Worm (Caenorhabditis elegans): Measurements from ENCODE around the gene fbxa-82.
A peak's percentile ranks its signal among the peaks of the same experiment; 100 is the strongest.

fbxa-82 gene

DNA sequence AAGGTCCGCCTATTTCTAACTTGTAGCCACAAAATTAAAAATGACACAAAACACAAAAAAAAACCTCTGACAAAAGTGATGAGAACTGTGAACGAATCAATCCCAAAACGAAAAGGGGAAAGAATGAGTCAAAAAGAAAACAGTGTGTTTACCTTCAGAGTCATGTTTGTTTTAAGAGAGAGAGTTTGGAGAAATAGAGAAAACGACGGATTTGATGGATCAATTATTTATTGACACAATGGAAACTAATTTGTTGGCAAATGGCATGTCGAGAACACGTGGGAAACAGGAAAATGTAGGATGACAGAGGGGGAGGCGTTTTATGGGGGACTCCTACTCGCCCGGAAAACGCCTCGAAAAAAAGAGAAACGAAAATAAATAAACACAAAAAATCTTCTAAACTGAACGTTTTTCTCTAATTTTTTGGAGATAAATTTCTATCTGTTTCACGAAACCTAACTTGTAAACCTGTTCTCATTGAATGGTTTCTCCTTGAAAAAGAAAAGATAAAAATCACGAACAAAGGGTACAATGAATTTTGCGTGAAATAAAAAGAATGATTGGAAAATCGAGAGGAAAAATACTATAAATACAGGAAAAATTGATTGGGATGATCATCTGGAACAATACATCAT, 35.4 kb downstream of the fbxa-82 start (continued):
- TF ChIP-seq mef-2 (tag; optimal IDR thresholded peaks at IDR 0.05) (no peak), mab-9 (GFP tag; IDR thresholded peaks at IDR 0.05) (no peak), unc-86 (tag; optimal IDR thresholded peaks at IDR 0.05) (no peak), pax-3 (tag; optimal IDR thresholded peaks at IDR 0.05) (no peak), grh-1 (GFP tag; IDR thresholded peaks at IDR 0.05) (0 out of 2 replicates have a peak, but pooled peaks have one; percentile 26), xbp-1 (tag; optimal IDR thresholded peaks at IDR 0.05) (no peak), lin-14 (GFP tag; optimal IDR thresholded peaks at IDR 0.05) (peak; percentile 60), nhr-71 (tag; optimal IDR thresholded peaks at IDR 0.05) (peak; percentile 2), hpl-2 (GFP tag; optimal IDR thresholded peaks at IDR 0.05) (no peak), skn-1 (tag; optimal IDR thresholded peaks at IDR 0.05) (no peak), nhr-77 (tag; optimal IDR thresholded peaks at IDR 0.05) (no peak), fkh-8 (tag; optimal IDR thresholded peaks at IDR 0.05) (no peak), irx-1 (tag; optimal IDR thresholded peaks at IDR 0.05) (no peak), nhr-85 (tag) (peak; percentile 86)

DNA sequence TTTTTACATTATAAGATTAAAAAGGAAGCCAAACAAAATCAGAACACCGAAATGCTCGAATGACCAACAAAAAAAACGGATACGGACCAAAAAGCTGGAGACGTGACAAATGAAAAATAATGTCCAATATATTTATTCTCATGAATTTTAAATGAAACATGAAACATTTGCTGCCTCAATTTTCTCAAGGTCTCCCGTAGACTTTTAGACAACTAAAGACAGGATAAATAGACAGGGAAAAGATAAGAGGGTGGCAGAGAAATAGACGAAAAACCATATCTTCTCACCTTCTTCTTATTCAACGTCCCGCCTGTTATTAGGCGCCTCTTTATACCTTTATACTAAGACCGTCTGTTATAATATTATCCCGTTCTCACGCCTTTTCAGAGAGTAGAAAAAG, 36.5 kb downstream of the fbxa-82 start:
- TF ChIP-seq rnt-1 (tag; optimal IDR thresholded peaks at IDR 0.05) (peak; percentile 11), nhr-11 (tag; optimal IDR thresholded peaks at IDR 0.05) (no peak), hlh-17 (GFP tag; optimal IDR thresholded peaks at IDR 0.05; ENCODE audit: borderline replicate concordance) (no peak), grh-1 (GFP tag; IDR thresholded peaks at IDR 0.05) (no peak), ztf-11 (tag; optimal IDR thresholded peaks at IDR 0.05) (no peak), fkh-8 (tag; optimal IDR thresholded peaks at IDR 0.05) (no peak), lin-35 (GFP tag; optimal IDR thresholded peaks at IDR 0.05) (peak in 1 of 2 experiments; percentile 1), hpl-2 (GFP tag; optimal IDR thresholded peaks at IDR 0.05) (no peak), fos-1 (tag; optimal IDR thresholded peaks at IDR 0.05) (no peak), F16B12.6 (tag; optimal IDR thresholded peaks at IDR 0.05) (no peak), skn-1 (tag; optimal IDR thresholded peaks at IDR 0.05) (peak; percentile 7), vab-15 (tag; optimal IDR thresholded peaks at IDR 0.05) (no peak), mep-1 (tag; optimal IDR thresholded peaks at IDR 0.05) (peak; percentile 4), nhr-47 (tag; optimal IDR thresholded peaks at IDR 0.05) (no peak), elt-3 (tag; optimal IDR thresholded peaks at IDR 0.05) (peak in 1 of 6 experiments; percentile 36), nhr-85 (tag) (peak; percentile 54), fkh-4 (tag; optimal IDR thresholded peaks at IDR 0.05; ENCODE audit: borderline replicate concordance) (no peak), lin-14 (GFP tag; optimal IDR thresholded peaks at IDR 0.05) (peak; percentile 44), ceh-88 (GFP tag; IDR thresholded peaks at IDR 0.05) (no peak), nhr-28 (tag; optimal IDR thresholded peaks at IDR 0.05) (no peak), zip-4 (GFP tag; optimal IDR thresholded peaks at IDR 0.05) (no peak), nhr-12 (tag; optimal IDR thresholded peaks at IDR 0.05) (no peak), jun-1 (tag; optimal IDR thresholded peaks at IDR 0.05) (no peak), nhr-20 (tag; optimal IDR thresholded peaks at IDR 0.05) (no peak), nhr-71 (tag; optimal IDR thresholded peaks at IDR 0.05) (peak; percentile 48), unc-30 (tag; optimal IDR thresholded peaks at IDR 0.05) (no peak), C16A3.4 (tag; optimal IDR thresholded peaks at IDR 0.05) (no peak), nhr-90 (tag; optimal IDR thresholded peaks at IDR 0.05; ENCODE audit: poor library complexity) (peak; percentile 4), lsy-2 (tag; optimal IDR thresholded peaks at IDR 0.05) (peak in 1 of 2 experiments; percentile 11), blmp-1 (tag; optimal IDR thresholded peaks at IDR 0.05) (peak; percentile 39), snu-23 (GFP tag; optimal IDR thresholded peaks at IDR 0.05) (peak; percentile 33), efl-1 (optimal IDR thresholded peaks at IDR 0.05) (no peak), efl-1 (GFP tag; optimal IDR thresholded peaks at IDR 0.05 in 1 of 2) (no peak)

DNA sequence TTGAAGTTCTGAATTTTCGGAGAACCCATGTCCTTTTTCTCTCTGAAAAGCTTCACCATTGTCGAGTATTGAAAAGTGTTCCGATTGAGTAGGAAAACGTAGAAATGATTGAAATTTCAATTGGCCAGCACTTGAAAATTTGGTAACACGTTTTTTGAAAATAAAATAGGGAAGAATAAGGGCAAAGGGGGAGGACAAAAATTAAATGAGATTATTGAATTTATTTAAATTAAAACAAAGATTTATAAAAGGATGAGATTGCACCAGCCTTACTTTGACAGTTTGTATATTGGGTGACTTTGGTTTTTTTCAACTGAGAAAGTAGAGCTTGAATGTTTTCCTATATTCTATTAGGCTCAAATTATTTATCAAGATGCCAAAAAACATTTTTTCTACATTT, 38.2 kb downstream of the fbxa-82 start, which contains the start of gene obr-2:
TSS of gene obr-2 (minus strand) at position 101 of the 400 bp plus-strand sequence.
- TF ChIP-seq unc-62 (GFP tag; optimal IDR thresholded peaks at IDR 0.05), result no peak
- no peak for TF ChIP-seq grh-1 (GFP tag; IDR thresholded peaks at IDR 0.05)
- TF ChIP-seq lir-3 (tag; optimal IDR thresholded peaks at IDR 0.05; ENCODE audit: poor library complexity), result no peak
- TF ChIP-seq nhr-76 (tag; optimal IDR thresholded peaks at IDR 0.05), result no peak
- no peak for TF ChIP-seq snpc-4 (tag; optimal IDR thresholded peaks at IDR 0.05)
- no peak for TF ChIP-seq ztf-11 (tag; optimal IDR thresholded peaks at IDR 0.05)
- TF ChIP-seq ces-1 (GFP tag; optimal IDR thresholded peaks at IDR 0.05), result no peak
- no peak for TF ChIP-seq lin-35 (GFP tag; optimal IDR thresholded peaks at IDR 0.05)
- no peak for TF ChIP-seq hlh-17 (GFP tag; optimal IDR thresholded peaks at IDR 0.05; ENCODE audit: borderline replicate concordance)
- TF ChIP-seq nhr-19 (GFP tag; conservative IDR thresholded peaks at IDR 0.05), result no peak
- TF ChIP-seq unc-98 (GFP tag; IDR thresholded peaks at IDR 0.05), result no peak
- no peak for TF ChIP-seq efl-3 (GFP tag; optimal IDR thresholded peaks at IDR 0.05)
- no peak for TF ChIP-seq fkh-8 (tag; optimal IDR thresholded peaks at IDR 0.05)
- no peak for TF ChIP-seq fos-1 (tag; optimal IDR thresholded peaks at IDR 0.05)
- no peak for TF ChIP-seq ama-1 (optimal IDR thresholded peaks at IDR 0.05)
- TF ChIP-seq F16B12.6 (tag; optimal IDR thresholded peaks at IDR 0.05), result no peak
- TF ChIP-seq nhr-47 (tag; optimal IDR thresholded peaks at IDR 0.05), result no peak
- no peak for TF ChIP-seq egl-27 (tag; optimal IDR thresholded peaks at IDR 0.05)

All from whole organism, L1 larva.